Fruit fly (Drosophila melanogaster) S2 (cell line): Measurements from ENCODE around the gene CG34408.

Source experiments
- CG8478 ChIP-seq: fragments of >200 bp; optimal IDR thresholded peaks from 2 replicates; lab custom pipeline; 2018
- CTCF ChIP-seq, 2 experiments: fragments of >200 bp; optimal IDR thresholded peaks; 2 replicates each; lab custom pipeline; 2018

DNA sequence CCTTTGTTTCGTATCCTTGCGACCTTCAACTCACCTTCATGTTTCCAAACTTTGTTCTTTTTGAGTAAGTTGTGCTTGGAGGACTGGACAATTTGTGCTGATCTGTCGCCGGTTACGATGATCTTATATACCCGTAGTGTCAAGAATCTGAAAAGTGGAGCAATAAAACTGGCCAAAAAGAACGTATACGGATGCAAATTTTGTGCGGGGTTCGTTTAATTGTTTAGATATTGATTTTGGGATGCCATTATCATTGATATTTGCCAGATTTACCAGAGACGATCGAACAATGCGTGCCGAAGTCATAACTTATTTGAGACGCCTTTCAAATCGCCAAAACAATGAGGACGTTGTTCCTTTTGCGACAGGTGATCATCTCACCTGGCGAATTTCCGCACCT lies 871 bp upstream of the CG34408 start, which contains the start of gene CG15308:
- TF ChIP-seq CG8478 (lab: Kevin White, UChicago) (no peak), CTCF (optimal IDR thresholded peaks at IDR 0.05; lab: Kevin White, UChicago) (no peak)
